Fruit fly (Drosophila melanogaster): ENCODE measurements around the gene Usp14.

Gene Usp14

dm6 chr2L:10306518-10307260, 7.5 kb downstream of the Usp14 start, which contains the start of the genes CG5390 and CG4968:
TSS of gene CG5390 (minus strand) at chr2L:10306594.
TSS of gene CG4968 (plus strand) at chr2L:10306922.
- TF ChIP-seq CG8319 (GFP tag; optimal IDR thresholded peaks at IDR 0.05) = no peak
- TF ChIP-seq fd59A (GFP tag; optimal IDR thresholded peaks at IDR 0.05) = no peak
- peak; percentile 77 for TF ChIP-seq OdsH (GFP tag; optimal IDR thresholded peaks at IDR 0.05)
- TF ChIP-seq Gug (GFP tag; IDR thresholded peaks at IDR 0.05) = peak; percentile 63
- TF ChIP-seq CG34406 (GFP tag; optimal IDR thresholded peaks at IDR 0.05) = peak; percentile 70
- no peak for TF ChIP-seq spab (GFP tag; optimal IDR thresholded peaks at IDR 0.05)
- no peak for TF ChIP-seq CG32006 (GFP tag; optimal IDR thresholded peaks at IDR 0.05)
- no peak for TF ChIP-seq Hr39 (GFP tag; optimal IDR thresholded peaks at IDR 0.05)
- TF ChIP-seq esn (GFP tag; optimal IDR thresholded peaks at IDR 0.05) = peak; percentile 77
- no peak for TF ChIP-seq svp (GFP tag)
- no peak for TF ChIP-seq CG10669 (GFP tag; optimal IDR thresholded peaks at IDR 0.05)
- peak; percentile 74; the same call in 2 of the 3 replicates for TF ChIP-seq CG8119 (GFP tag; IDR thresholded peaks at IDR 0.05)
- no peak for TF ChIP-seq fd85E (GFP tag; optimal IDR thresholded peaks at IDR 0.05)
- TF ChIP-seq CG11902 (GFP tag; optimal IDR thresholded peaks at IDR 0.05) = peak; percentile 31
- TF ChIP-seq CG15336 (GFP tag; IDR thresholded peaks at IDR 0.05) = peak; percentile 87
- TF ChIP-seq CG11294 (GFP tag; IDR thresholded peaks at IDR 0.05) = no peak; the same call in 1 of the 2 replicates
- TF ChIP-seq Eip93F (GFP tag; optimal IDR thresholded peaks at IDR 0.05) = peak; percentile 89
- no peak for TF ChIP-seq CG3919 (GFP tag; optimal IDR thresholded peaks at IDR 0.05)
- TF ChIP-seq eg (GFP tag; IDR thresholded peaks at IDR 0.05) = no peak; the same call in 2 of the 3 replicates
- TF ChIP-seq Lpt (GFP tag; optimal IDR thresholded peaks at IDR 0.05) = peak; percentile 59
- peak; percentile 77 for TF ChIP-seq Ets96B (tag; optimal IDR thresholded peaks at IDR 0.05)
- TF ChIP-seq Eip78C (GFP tag) = peak; percentile 90
- peak; percentile 79; the same call in 2 of the 3 replicates for TF ChIP-seq CG6163 (GFP tag; IDR thresholded peaks at IDR 0.05)
- no peak for TF ChIP-seq CG4318 (GFP tag; optimal IDR thresholded peaks at IDR 0.05)
- TF ChIP-seq Hr38 (GFP tag; optimal IDR thresholded peaks at IDR 0.05) = no peak
- no peak for TF ChIP-seq Smox (GFP tag; optimal IDR thresholded peaks at IDR 0.05)
- TF ChIP-seq CG1621 (tag; optimal IDR thresholded peaks at IDR 0.05) = no peak
- TF ChIP-seq CG6808 (GFP tag; optimal IDR thresholded peaks at IDR 0.05) = peak; percentile 65
- peak; percentile 74 for TF ChIP-seq acj6 (GFP tag; optimal IDR thresholded peaks at IDR 0.05)
- TF ChIP-seq CG6854 (GFP tag; optimal IDR thresholded peaks at IDR 0.05) = peak; percentile 46
- peak; percentile 94 for TF ChIP-seq dsx (GFP tag; optimal IDR thresholded peaks at IDR 0.05; ENCODE audit: poor library complexity, severe bottlenecking)
- TF ChIP-seq Hr4 (GFP tag; optimal IDR thresholded peaks at IDR 0.05) = peak; percentile 74
- peak; percentile 51 for TF ChIP-seq CG31627 (GFP tag; optimal IDR thresholded peaks at IDR 0.05)
- peak; percentile 74 for TF ChIP-seq CG6792 (GFP tag; optimal IDR thresholded peaks at IDR 0.05)
- TF ChIP-seq CG9139 (GFP tag; optimal IDR thresholded peaks at IDR 0.05) = peak; percentile 26
- TF ChIP-seq ss (GFP tag; optimal IDR thresholded peaks at IDR 0.05) = peak in 1 of 2 experiments; percentile 77
- TF ChIP-seq cyc (GFP tag; optimal IDR thresholded peaks at IDR 0.05) = peak; percentile 55
- peak; percentile 66 for TF ChIP-seq topi (GFP tag; optimal IDR thresholded peaks at IDR 0.05)
- TF ChIP-seq CG8632 (GFP tag; optimal IDR thresholded peaks at IDR 0.05) = no peak
- peak; percentile 58 for TF ChIP-seq Eip75B (GFP tag; optimal IDR thresholded peaks at IDR 0.05)
- TF ChIP-seq CG10631 (GFP tag; optimal IDR thresholded peaks at IDR 0.05) = peak; percentile 80
- TF ChIP-seq CG16779 (tag; optimal IDR thresholded peaks at IDR 0.05) = no peak
- peak; percentile 16 for TF ChIP-seq Sox15 (GFP tag; optimal IDR thresholded peaks at IDR 0.05)
- peak; percentile 70 for TF ChIP-seq vri (GFP tag; optimal IDR thresholded peaks at IDR 0.05)
- TF ChIP-seq pdm3 (GFP tag; optimal IDR thresholded peaks at IDR 0.05) = no peak
- TF ChIP-seq CG3032 (tag; optimal IDR thresholded peaks at IDR 0.05) = peak; percentile 74
- TF ChIP-seq salr (GFP tag; optimal IDR thresholded peaks at IDR 0.05) = peak; percentile 7 to 53
- no peak for TF ChIP-seq CG6276 (GFP tag; optimal IDR thresholded peaks at IDR 0.05)
- no peak for TF ChIP-seq net (GFP tag; optimal IDR thresholded peaks at IDR 0.05)
- peak; percentile 59 for TF ChIP-seq dac (GFP tag; optimal IDR thresholded peaks at IDR 0.05)
- peak; percentile 22 for TF ChIP-seq Ets21C (GFP tag; optimal IDR thresholded peaks at IDR 0.05)

Measured in whole organism, prepupa.